Worm (Caenorhabditis elegans): Measurements from ENCODE around the gene lat-1.

Gene lat-1

DNA sequence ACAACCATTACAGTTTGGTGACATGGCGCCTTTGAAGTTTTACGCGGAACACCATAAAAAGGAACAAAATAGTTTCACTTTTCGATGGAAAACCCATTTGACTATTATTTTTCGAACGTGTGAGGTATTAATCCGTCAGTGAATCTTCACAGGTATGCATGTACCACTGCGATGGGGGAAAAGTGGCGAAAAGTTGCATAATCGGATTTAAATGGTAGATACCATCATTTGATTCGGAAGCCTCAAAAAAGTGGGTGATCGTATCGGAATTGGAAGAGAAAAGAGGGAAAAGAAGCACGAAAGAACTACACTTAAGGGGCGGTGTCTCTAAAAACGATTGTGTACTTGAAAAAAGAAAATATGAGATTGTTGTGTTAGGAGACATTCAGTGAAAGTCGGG is 57.1 kb downstream of the lat-1 start:
- TF ChIP-seq mcd-1 (GFP tag; IDR thresholded peaks at IDR 0.05): no peak
- no peak for TF ChIP-seq ceh-91 (GFP tag; IDR thresholded peaks at IDR 0.05)
- TF ChIP-seq ekl-4 (GFP tag; IDR thresholded peaks at IDR 0.05): no peak
- no peak for TF ChIP-seq snpc-1.1 (tag; optimal IDR thresholded peaks at IDR 0.05; ENCODE audit: insufficient read depth)
- TF ChIP-seq F37B4.10 (GFP tag; IDR thresholded peaks at IDR 0.05): no peak
- TF ChIP-seq unc-62 (GFP tag; optimal IDR thresholded peaks at IDR 0.05): no peak
- no peak for TF ChIP-seq tbp1 (GFP tag; optimal IDR thresholded peaks at IDR 0.05)
- TF ChIP-seq tbx-9 (tag; optimal IDR thresholded peaks at IDR 0.05; ENCODE audit: borderline replicate concordance): no peak
- TF ChIP-seq hmg-20 (GFP tag; IDR thresholded peaks at IDR 0.05): no peak

DNA sequence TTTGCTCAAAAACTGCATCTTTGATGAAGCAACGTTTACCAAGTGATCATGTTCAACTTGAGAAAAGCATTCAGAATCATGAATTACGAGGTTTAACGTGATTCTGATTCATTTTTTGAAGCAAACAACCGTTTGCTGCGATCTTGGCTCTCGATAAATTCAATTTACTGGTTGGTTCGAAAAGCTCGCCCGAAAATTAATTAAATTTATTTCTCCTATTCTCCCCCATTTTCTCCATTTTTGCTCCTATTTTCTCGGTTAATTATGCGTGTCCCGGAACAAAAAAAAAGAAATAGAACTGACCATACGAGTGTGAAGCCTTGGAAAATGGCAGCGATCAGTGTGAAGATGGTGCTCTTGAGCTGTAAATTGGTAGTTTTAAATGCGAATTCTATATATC is 60.3 kb downstream of the lat-1 start:
- TF ChIP-seq ztf-3 (GFP tag; optimal IDR thresholded peaks at IDR 0.05) (no peak), ztf-6 (GFP tag; IDR thresholded peaks at IDR 0.05) (no peak), rpc-1 (optimal IDR thresholded peaks at IDR 0.05) (no peak), rpc-1 (tag; optimal IDR thresholded peaks at IDR 0.05) (no peak), hlh-12 (tag; optimal IDR thresholded peaks at IDR 0.05) (no peak), snpc-3.4 (tag; optimal IDR thresholded peaks at IDR 0.05) (no peak), ztf-18 (tag; optimal IDR thresholded peaks at IDR 0.05) (no peak), ama-1 (optimal IDR thresholded peaks at IDR 0.05) (no peak), ama-1 (GFP tag; optimal IDR thresholded peaks at IDR 0.05) (no peak), mel-28 (tag; optimal IDR thresholded peaks at IDR 0.05; ENCODE audit: borderline replicate concordance) (no peak), C06A6.2 (GFP tag; conservative IDR thresholded peaks at IDR 0.05) (no peak), nhr-120 (GFP tag; IDR thresholded peaks at IDR 0.05) (no peak), nhr-80 (tag; optimal IDR thresholded peaks at IDR 0.05) (no peak), F22D6.2 (tag; optimal IDR thresholded peaks at IDR 0.05) (no peak), unc-130 (GFP tag; optimal IDR thresholded peaks at IDR 0.05) (no peak), akir-1 (GFP tag; optimal IDR thresholded peaks at IDR 0.05) (no peak), F57C9.4 (tag; optimal IDR thresholded peaks at IDR 0.05) (no peak), D2030.7 (GFP tag; IDR thresholded peaks at IDR 0.05) (no peak), him-1 (tag; optimal IDR thresholded peaks at IDR 0.05) (no peak), K12H6.12 (tag; optimal IDR thresholded peaks at IDR 0.05) (no peak)

Data from whole organism, young adult.